Worm (Caenorhabditis elegans) whole organism, mixed stage, embryonic: ENCODE results near the gene fipr-18.

Experiments
- M03D4.4 ChIP-seq: sonication (generic microtip); optimal IDR thresholded peaks from 2 replicates; lab custom pipeline; 2017; ENCODE audit warnings: mild to moderate bottlenecking, missing genetic modification characterization, missing compliant biosample characterization
- ceh-39 ChIP-seq: fragments of 150-350 bp; optimal IDR thresholded peaks from 2 replicates; lab custom pipeline; 2014; ENCODE audit warnings: missing biosample characterization, missing genetic modification characterization
- elt-1 ChIP-seq: sonication (generic microtip); optimal IDR thresholded peaks from 2 replicates; lab custom pipeline; 2017; ENCODE audit warnings: missing genetic modification characterization, mild to moderate bottlenecking, missing compliant biosample characterization, antibody characterized with exemption, moderate library complexity, borderline replicate concordance; ENCODE audit not compliant: insufficient read depth
- lin-13 ChIP-seq: fragments of 150-350 bp; optimal IDR thresholded peaks from 2 replicates; lab custom pipeline; 2014; ENCODE audit warnings: missing biosample characterization, missing genetic modification characterization
- lin-32 ChIP-seq: fragments of 200-800 bp; sonication (Bioruptor generic); optimal IDR thresholded peaks from 2 replicates; lab custom pipeline; 2018; ENCODE audit warnings: mild to moderate bottlenecking, missing genetic modification characterization, missing compliant biosample characterization
- mab-5 ChIP-seq: fragments of 150-350 bp; optimal IDR thresholded peaks from 2 replicates; lab custom pipeline; 2014; ENCODE audit warnings: missing biosample characterization, missing genetic modification characterization
- nhr-12 ChIP-seq: fragments of 150-350 bp; optimal IDR thresholded peaks from 2 replicates; lab custom pipeline; 2014; ENCODE audit warnings: missing biosample characterization, missing genetic modification characterization
- nhr-237 ChIP-seq: fragments of 150-350 bp; optimal IDR thresholded peaks from 2 replicates; lab custom pipeline; 2014; ENCODE audit warnings: missing biosample characterization, missing genetic modification characterization
- snpc-4 ChIP-seq: fragments of 150-350 bp; optimal IDR thresholded peaks from 2 replicates; lab custom pipeline; 2014; ENCODE audit warnings: missing biosample characterization, missing genetic modification characterization
- unc-120 ChIP-seq: sonication (generic microtip); optimal IDR thresholded peaks from 2 replicates; lab custom pipeline; 2017; ENCODE audit warnings: missing genetic modification characterization, missing compliant biosample characterization; ENCODE audit not compliant: poor library complexity, severe bottlenecking
- unc-62 ChIP-seq: fragments of 150-350 bp; optimal IDR thresholded peaks from 2 replicates; lab custom pipeline; 2014; ENCODE audit warnings: missing biosample characterization, missing genetic modification reagents, missing genetic modification characterization

DNA sequence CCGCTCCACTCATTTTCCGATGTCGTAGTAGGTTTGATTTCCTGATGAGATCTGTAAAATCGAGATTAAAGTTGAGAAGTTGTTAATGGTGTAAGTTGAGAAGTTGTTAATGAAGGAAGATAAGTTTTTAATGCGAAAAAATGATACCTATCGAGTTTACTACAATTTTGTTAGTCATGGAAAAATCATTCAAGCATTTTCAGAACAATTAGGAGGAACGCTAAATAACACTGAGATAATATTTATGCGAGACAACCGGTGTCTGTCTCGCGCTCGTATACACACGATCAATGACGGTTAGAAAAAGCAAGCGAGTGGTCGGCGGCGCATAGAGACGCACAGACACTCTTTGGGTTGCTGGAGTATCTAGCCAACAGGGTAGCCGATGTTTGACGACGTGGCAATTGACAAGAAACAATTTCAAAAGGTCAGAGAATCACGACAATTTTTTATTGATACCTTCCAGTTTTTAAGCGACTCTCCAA is 38.7 kb downstream of the fipr-18 start, which contains the start of gene cgh-1:
- TF ChIP-seq unc-62 (GFP tag; lab: Kevin White, UChicago): no peak
- TF ChIP-seq elt-1 (tag; lab: Kevin White, UChicago): no peak
- no peak for TF ChIP-seq lin-13 (tag; lab: Kevin White, UChicago)
- TF ChIP-seq lin-32: no peak
- no peak for TF ChIP-seq M03D4.4 (tag; lab: Kevin White, UChicago)
- TF ChIP-seq unc-120 (tag; lab: Kevin White, UChicago): no peak
- no peak for TF ChIP-seq nhr-12 (tag; lab: Kevin White, UChicago)
- no peak for TF ChIP-seq snpc-4
- TF ChIP-seq mab-5: no peak
- TF ChIP-seq nhr-237 (tag; lab: Kevin White, UChicago): no peak
- TF ChIP-seq ceh-39 (tag; lab: Kevin White, UChicago): no peak
